Fruit fly (Drosophila melanogaster): ENCODE data around the gene OXA1L.

Gene OXA1L

DNA sequence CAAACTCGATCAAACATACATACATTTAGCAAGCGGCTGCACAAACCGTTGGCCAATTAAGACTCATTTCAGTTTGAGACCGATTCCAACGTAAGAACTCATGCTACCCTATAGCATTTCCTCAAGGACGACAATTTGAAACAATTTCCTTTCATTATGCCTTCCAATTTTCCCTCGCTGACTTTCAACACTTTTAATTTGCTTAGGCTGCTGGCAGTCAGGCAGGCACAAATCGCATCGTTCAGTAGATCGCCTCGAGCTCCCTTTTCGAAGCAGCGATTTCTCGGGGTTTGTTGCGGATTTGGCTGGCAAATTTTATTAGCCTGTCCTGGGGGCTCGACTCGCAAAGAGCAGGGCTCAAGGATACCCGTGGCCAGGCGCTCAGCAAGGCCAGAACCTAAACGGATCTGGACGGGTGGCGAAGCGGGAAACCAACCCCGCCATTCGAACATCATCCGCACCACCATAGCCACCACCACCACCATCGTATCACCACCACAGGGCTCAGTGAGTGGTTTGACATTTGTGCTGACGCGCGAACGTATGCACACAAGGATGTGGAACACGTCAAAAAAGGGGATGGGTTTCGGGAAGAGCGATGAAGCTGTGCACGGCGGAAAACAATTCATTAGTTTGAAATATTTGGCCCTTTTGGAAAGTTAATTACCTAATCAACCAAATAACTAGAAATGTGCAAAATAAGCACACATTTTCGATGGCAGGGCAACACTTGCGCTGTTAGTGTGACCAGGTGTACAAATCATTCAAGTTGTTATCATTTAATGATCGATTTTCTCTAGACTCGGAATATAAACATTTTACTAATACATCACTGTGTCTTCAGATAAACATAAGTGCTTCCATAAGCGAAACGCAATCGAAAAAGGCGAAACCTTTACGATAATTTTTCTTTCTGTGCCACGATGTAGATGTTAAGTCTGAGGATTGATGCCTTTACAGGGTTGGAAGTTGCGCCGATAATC, 41.4 kb downstream of the OXA1L start (continued):
- peak; percentile 32; the same call in 1 of the 2 replicates for TF ChIP-seq CG17328 (GFP tag; IDR thresholded peaks at IDR 0.05)
- no peak for TF ChIP-seq MTF-1 (GFP tag; optimal IDR thresholded peaks at IDR 0.05; ENCODE audit: borderline replicate concordance)
- TF ChIP-seq Eip74EF (GFP tag; optimal IDR thresholded peaks at IDR 0.05) = peak in 1 of 2 experiments; percentile 21
- TF ChIP-seq stc (GFP tag; IDR thresholded peaks at IDR 0.05) = no peak
- peak; percentile 35; the same call in 1 of the 2 replicates for TF ChIP-seq Xrp1 (GFP tag; IDR thresholded peaks at IDR 0.05)
- no peak for TF ChIP-seq pan (optimal IDR thresholded peaks at IDR 0.05)
- TF ChIP-seq pan (GFP tag; optimal IDR thresholded peaks at IDR 0.05 in 1 of 2, IDR thresholded peaks at IDR 0.05 in 1 of 2) = no peak
- TF ChIP-seq CG8924 (tag; optimal IDR thresholded peaks at IDR 0.05) = peak; percentile 49
- TF ChIP-seq pita (GFP tag; optimal IDR thresholded peaks at IDR 0.05) = no peak
- TF ChIP-seq odd (GFP tag; optimal IDR thresholded peaks at IDR 0.05) = no peak
- TF ChIP-seq CG7786 (GFP tag; optimal IDR thresholded peaks at IDR 0.05) = peak; percentile 35
- no peak for TF ChIP-seq CG7928 (GFP tag; optimal IDR thresholded peaks at IDR 0.05)
- TF ChIP-seq Abd-B (GFP tag; optimal IDR thresholded peaks at IDR 0.05) = peak; percentile 36
- peak; percentile 91 for TF ChIP-seq pros (GFP tag; optimal IDR thresholded peaks at IDR 0.05)
- TF ChIP-seq Usf (GFP tag; optimal IDR thresholded peaks at IDR 0.05) = no peak
- TF ChIP-seq slbo (GFP tag; IDR thresholded peaks at IDR 0.05) = no peak
- TF ChIP-seq Myb (GFP tag; optimal IDR thresholded peaks at IDR 0.05) = peak; percentile 17
- TF ChIP-seq psq (GFP tag; optimal IDR thresholded peaks at IDR 0.05) = no peak
- no peak for TF ChIP-seq hkb (optimal IDR thresholded peaks at IDR 0.05)
- TF ChIP-seq hkb (GFP tag; IDR thresholded peaks at IDR 0.05) = no peak
- TF ChIP-seq Camta (GFP tag; optimal IDR thresholded peaks at IDR 0.05) = peak; percentile 3
- peak; percentile 68 for TF ChIP-seq CG9727 (GFP tag; optimal IDR thresholded peaks at IDR 0.05)
- no peak for TF ChIP-seq ssp (GFP tag; IDR thresholded peaks at IDR 0.05)
- TF ChIP-seq Meics (GFP tag; optimal IDR thresholded peaks at IDR 0.05) = no peak
- peak in 1 of 3 experiments; percentile 79 for TF ChIP-seq lola (GFP tag; optimal IDR thresholded peaks at IDR 0.05)
- TF ChIP-seq CG9817 (tag; optimal IDR thresholded peaks at IDR 0.05) = no peak
- no peak for TF ChIP-seq CG13296 (GFP tag; optimal IDR thresholded peaks at IDR 0.05)
- TF ChIP-seq eve (GFP tag; optimal IDR thresholded peaks at IDR 0.05) = peak in 1 of 2 experiments; percentile 92
- TF ChIP-seq usp (GFP tag; optimal IDR thresholded peaks at IDR 0.05) = no peak
- no peak for TF ChIP-seq Opbp (GFP tag; IDR thresholded peaks at IDR 0.05; ENCODE audit: partially characterized antibody)
- peak; percentile 51 for TF ChIP-seq fd96Cb (tag; optimal IDR thresholded peaks at IDR 0.05)
- TF ChIP-seq CG7839 (tag; optimal IDR thresholded peaks at IDR 0.05) = peak; percentile 63
- TF ChIP-seq E2f2 (GFP tag; IDR thresholded peaks at IDR 0.05) = no peak
- TF ChIP-seq CG17568 (GFP tag; optimal IDR thresholded peaks at IDR 0.05) = peak; percentile 17
- no peak for TF ChIP-seq CG4730 (GFP tag; IDR thresholded peaks at IDR 0.05)
- TF ChIP-seq Sry-δ (GFP tag; optimal IDR thresholded peaks at IDR 0.05) = peak; percentile 4
- no peak for TF ChIP-seq CG34376 (GFP tag; optimal IDR thresholded peaks at IDR 0.05)
- TF ChIP-seq CG17912 (GFP tag; optimal IDR thresholded peaks at IDR 0.05) = no peak
- TF ChIP-seq vnd (GFP tag; IDR thresholded peaks at IDR 0.05; ENCODE audit: partially characterized antibody) = no peak
- TF ChIP-seq CG7745 (tag; optimal IDR thresholded peaks at IDR 0.05) = no peak
- no peak for TF ChIP-seq CTCF (GFP tag; optimal IDR thresholded peaks at IDR 0.05)
- no peak for TF ChIP-seq fd102C (GFP tag; optimal IDR thresholded peaks at IDR 0.05)
- TF ChIP-seq rib (GFP tag; IDR thresholded peaks at IDR 0.05) = no peak
- peak; percentile 43 for TF ChIP-seq tin (GFP tag; optimal IDR thresholded peaks at IDR 0.05)
- peak; percentile 17 for TF ChIP-seq NC2β (GFP tag; optimal IDR thresholded peaks at IDR 0.05)
- peak; percentile 35 for TF ChIP-seq NC2α (GFP tag; optimal IDR thresholded peaks at IDR 0.05)
- TF ChIP-seq gfzf (GFP tag; optimal IDR thresholded peaks at IDR 0.05) = peak; percentile 15
- TF ChIP-seq ham (GFP tag; IDR thresholded peaks at IDR 0.05) = no peak
- peak; percentile 7 for TF ChIP-seq dm (GFP tag; optimal IDR thresholded peaks at IDR 0.05)
